Worm (Caenorhabditis elegans): ENCODE data around the gene mog-1.

mog-1 gene

DNA sequence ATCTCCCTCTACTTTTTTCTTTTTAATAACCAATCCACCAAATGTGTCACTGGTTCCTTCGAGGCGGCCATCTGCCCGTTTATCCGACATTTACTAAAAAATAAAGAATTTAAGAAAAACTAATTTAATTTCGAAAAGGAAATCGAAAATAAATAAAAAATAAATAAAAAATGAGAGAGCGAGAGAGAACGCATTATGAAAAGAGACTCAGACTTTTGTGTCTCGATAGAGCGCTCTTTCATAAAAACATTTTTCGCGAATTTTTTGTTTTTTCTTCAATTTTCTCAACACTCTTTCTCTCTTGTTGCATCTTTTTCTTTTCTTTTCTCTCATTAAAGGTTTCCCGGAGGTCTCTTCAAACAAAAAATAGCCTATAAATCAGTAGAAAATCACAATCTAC lies at the start of gene mog-1:
Gene mog-1, minus strand, starts transcription at position 93 of the 400 bp plus-strand sequence.
- TF ChIP-seq him-1 (tag; optimal IDR thresholded peaks at IDR 0.05) (no peak), W03F9.2 (tag; optimal IDR thresholded peaks at IDR 0.05) (peak; percentile 24)

DNA sequence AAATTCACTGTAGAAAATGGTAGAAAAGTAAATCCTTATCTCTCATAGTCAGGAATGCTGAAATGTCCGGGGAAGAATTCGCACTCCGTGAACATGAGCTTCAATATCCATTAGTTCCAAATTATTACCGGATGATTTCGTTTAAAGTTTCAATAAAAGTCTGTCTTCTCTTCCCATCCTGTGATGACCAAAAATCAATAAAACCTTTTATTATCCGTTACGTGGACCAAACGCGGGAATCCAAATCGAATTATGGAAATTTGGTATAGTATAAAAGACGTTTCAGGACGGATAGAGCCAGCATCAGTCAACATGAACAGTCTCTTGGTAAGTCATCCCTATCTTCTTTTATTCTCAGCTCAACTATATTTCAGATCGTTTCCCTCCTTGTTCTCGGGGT lies 48.2 kb upstream of the mog-1 start, which contains the start of gene C05B5.11:
Gene C05B5.11, plus strand, starts transcription at position 301 of the 400 bp plus-strand sequence.
- TF ChIP-seq W03F9.2 (tag; optimal IDR thresholded peaks at IDR 0.05), result no peak
- TF ChIP-seq him-1 (tag; optimal IDR thresholded peaks at IDR 0.05), result no peak
- TF ChIP-seq dao-5 (tag; optimal IDR thresholded peaks at IDR 0.05), result no peak

DNA sequence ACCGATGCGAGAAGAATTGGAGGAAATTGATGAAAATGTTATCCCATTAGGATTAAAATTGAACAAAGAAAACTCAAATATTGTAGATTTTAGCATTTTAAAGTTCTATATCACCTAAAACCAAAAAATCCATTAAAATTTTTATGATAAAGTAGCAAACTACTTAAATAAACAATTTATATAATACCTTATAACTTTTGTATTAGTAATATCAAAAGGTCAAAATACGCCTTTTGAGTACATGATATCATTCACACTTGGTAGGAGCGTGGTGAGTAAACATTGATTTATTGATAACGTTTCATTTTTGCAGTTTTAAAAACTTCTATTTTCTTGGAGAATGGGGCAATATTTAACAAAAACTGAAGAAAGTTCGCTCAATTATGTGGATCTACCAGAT lies 45.0 kb upstream of the mog-1 start, which contains the start of gene C05B5.5:
Gene C05B5.5, plus strand, starts transcription at position 301 of the 400 bp plus-strand sequence.
- TF ChIP-seq him-1 (tag; optimal IDR thresholded peaks at IDR 0.05) (no peak), W03F9.2 (tag; optimal IDR thresholded peaks at IDR 0.05) (no peak), dao-5 (tag; optimal IDR thresholded peaks at IDR 0.05) (no peak)

DNA sequence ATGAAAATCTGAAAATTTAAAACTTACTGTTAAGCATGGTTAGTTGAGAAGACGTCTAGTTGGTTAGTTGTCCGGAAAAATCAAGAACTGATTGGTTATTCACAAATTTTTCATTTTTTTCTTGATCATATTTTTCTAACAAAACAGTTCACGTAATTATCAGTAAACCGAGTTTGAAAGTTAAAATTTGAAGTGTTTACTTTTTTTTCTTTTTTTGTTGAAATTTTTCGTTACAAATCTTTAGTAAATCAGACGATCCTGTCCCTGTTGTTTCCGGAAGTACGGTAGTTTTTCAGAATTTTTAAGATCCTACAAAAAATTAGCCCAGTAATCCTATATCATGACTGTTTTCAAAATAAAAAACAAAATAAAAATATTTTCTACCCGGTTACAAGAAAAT lies 44.4 kb upstream of the mog-1 start, which contains the start of gene C05B5.2:
Gene C05B5.2, minus strand, starts transcription at position 101 of the 400 bp plus-strand sequence.
- no peak for TF ChIP-seq him-1 (tag; optimal IDR thresholded peaks at IDR 0.05)
- no peak for TF ChIP-seq dao-5 (tag; optimal IDR thresholded peaks at IDR 0.05)
- no peak for TF ChIP-seq W03F9.2 (tag; optimal IDR thresholded peaks at IDR 0.05)

DNA sequence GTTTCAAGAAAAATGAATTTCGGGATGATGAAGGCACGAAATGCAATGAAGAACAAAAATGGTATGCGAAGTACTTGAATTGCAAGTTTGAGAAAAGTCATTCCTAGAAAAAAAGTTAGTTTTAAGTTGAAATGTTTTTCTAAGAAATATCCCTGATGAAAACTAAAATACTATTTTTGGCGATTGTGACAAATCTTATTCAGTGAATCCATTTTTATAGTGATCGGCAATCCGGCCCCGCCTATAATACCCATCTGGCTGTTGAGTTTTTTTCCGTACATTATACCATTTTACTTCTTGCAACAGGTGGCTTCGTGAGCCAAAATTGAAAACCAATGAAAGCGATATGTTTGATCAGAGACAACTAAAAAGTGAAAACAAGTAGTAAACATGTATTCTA lies 43.2 kb upstream of the mog-1 start, which contains the start of gene C05B5.17:
Gene C05B5.17, minus strand, starts transcription at position 101 of the 400 bp plus-strand sequence.
- no peak for TF ChIP-seq W03F9.2 (tag; optimal IDR thresholded peaks at IDR 0.05)
- TF ChIP-seq dao-5 (tag; optimal IDR thresholded peaks at IDR 0.05), result no peak
- no peak for TF ChIP-seq him-1 (tag; optimal IDR thresholded peaks at IDR 0.05)

DNA sequence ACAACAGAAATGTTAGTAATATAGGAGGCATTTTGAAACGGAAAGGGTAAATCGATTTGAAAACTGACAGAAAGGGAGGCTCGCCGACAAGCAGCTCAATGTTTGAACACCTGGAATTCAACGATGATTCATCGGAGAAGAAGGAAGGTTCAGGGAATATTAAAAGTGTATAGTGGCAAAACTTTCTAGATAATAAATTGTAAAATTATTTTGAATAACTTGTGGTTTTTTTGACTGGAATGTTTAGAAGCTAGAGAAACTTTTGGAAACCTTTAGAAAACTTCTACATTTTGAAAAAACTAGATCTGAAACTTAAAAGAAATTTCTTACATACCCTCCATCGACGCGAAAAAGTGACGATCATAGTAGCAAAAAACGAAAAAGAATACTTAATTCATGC lies 41.9 kb upstream of the mog-1 start, which contains the start of gene pqn-8:
Gene pqn-8, minus strand, starts transcription at position 101 of the 400 bp plus-strand sequence.
- TF ChIP-seq him-1 (tag; optimal IDR thresholded peaks at IDR 0.05) (no peak), dao-5 (tag; optimal IDR thresholded peaks at IDR 0.05) (no peak), W03F9.2 (tag; optimal IDR thresholded peaks at IDR 0.05) (no peak)

DNA sequence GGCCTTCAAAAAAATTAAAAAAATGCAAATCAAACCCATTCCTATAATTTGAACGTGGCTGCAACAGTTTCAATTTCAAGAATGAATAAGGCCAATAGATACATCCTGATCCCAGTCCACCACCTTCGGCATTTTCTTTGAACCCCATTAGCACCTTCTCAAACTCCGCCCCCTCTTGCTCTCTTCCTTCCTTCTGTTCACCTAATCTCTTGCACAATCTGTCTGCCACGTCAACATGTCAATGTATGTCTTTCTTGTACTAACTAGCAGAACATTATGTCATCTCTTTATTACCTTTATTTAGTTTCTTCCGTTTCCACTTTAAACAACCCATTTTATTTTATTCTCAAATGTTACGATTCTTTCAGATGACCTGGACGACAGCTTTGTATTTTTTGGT lies 37.5 kb upstream of the mog-1 start, which contains the start of gene C05B5.4:
Gene C05B5.4, plus strand, starts transcription at position 351 of the 400 bp plus-strand sequence.
- no peak for TF ChIP-seq him-1 (tag; optimal IDR thresholded peaks at IDR 0.05)
- no peak for TF ChIP-seq dao-5 (tag; optimal IDR thresholded peaks at IDR 0.05)
- TF ChIP-seq W03F9.2 (tag; optimal IDR thresholded peaks at IDR 0.05), result no peak

DNA sequence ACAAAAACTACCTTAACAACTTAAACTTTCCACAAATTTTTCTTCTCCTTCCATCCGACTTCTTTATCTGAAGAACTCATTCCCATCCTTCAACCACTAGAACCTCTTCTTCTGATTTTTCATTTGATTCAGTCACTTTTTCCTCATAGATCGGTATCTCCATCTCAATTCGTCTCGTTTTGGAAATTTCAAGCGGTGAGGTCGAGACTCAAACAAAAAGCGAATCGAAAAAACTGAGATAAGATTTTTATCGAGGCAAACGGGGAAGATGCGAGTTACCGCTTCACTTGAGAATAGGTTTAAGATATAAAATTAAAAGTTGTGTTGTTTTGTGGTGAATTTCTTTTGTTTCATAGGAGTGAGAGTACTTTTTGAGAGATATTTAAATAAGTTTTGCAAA lies 35.3 kb upstream of the mog-1 start:
- TF ChIP-seq him-1 (tag; optimal IDR thresholded peaks at IDR 0.05), result no peak
- TF ChIP-seq W03F9.2 (tag; optimal IDR thresholded peaks at IDR 0.05), result no peak
- TF ChIP-seq dao-5 (tag; optimal IDR thresholded peaks at IDR 0.05), result no peak

DNA sequence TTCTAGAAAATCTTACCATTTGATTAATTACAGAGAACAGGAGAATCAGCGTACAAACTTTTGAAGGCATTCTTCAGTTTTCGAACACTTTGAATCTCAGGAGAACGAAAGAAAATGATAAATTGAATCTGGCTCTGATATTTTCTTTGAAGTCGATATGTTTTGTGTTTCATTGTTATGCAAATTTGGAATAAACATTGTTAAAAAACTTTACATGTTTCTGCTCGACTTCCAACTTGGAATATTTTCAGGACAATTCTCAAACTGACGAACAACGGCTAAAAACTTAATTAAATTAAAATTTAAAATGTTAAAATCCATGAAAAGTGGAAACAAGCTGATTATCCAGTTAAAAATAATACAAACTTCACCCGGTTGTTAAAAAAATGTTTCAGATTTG lies 32.3 kb upstream of the mog-1 start, which contains the start of gene C05B5.1:
Gene C05B5.1, minus strand, starts transcription at position 101 of the 400 bp plus-strand sequence.
- TF ChIP-seq him-1 (tag; optimal IDR thresholded peaks at IDR 0.05) (no peak), W03F9.2 (tag; optimal IDR thresholded peaks at IDR 0.05) (no peak)

DNA sequence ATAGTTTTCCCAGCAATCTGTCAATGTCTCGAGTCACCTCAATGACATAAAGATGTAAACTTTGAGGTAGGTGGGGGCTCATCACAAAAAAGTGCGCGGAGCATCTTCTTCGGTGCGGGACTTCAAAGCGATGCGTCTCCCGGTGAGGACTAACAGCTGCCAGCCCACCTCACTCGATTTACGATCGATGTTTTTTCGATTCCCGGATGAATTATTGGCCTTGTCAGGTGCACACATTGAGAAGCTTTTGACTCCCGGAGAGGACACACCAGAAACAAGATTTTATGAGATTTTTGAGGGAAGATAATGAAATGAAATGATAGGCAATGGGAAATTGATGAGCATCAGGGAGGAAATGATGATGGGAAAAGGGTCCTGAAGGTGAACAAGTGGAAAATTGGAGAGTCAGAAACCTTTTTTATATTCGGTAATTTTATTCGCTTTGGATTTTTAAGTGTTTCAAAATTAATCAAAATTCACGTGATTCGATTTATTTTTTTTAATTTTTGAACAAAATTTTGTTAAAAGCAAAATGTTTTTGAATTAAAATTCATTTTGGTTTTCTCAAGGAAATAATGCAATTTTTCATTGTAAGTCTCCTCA lies 30.9 kb upstream of the mog-1 start, which contains the start of gene C05B5.12:
Gene C05B5.12, plus strand, starts transcription at position 553 of the 603 bp plus-strand sequence.
- no peak for TF ChIP-seq him-1 (tag; optimal IDR thresholded peaks at IDR 0.05)
- no peak for TF ChIP-seq dao-5 (tag; optimal IDR thresholded peaks at IDR 0.05)

DNA sequence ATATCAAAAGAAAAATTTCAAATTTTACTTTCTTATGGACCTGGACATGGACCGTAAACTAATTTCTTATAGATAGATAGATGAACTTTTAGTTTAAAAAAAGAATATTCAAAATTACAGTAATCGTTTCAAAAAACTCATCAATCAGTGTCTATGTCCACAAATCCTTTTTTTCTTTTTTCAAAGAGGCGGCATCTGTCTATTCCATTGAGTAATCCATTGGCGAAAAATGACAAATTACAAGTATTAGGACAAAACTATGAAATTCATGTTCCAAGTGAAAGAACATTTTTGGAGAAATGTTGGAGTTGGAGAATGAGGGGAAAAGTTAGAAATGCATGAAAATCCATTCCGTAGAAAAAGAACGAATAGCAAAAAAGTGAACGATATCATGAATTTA lies 29.5 kb upstream of the mog-1 start:
- TF ChIP-seq W03F9.2 (tag; optimal IDR thresholded peaks at IDR 0.05) (no peak), dao-5 (tag; optimal IDR thresholded peaks at IDR 0.05) (no peak), him-1 (tag; optimal IDR thresholded peaks at IDR 0.05) (no peak)

DNA sequence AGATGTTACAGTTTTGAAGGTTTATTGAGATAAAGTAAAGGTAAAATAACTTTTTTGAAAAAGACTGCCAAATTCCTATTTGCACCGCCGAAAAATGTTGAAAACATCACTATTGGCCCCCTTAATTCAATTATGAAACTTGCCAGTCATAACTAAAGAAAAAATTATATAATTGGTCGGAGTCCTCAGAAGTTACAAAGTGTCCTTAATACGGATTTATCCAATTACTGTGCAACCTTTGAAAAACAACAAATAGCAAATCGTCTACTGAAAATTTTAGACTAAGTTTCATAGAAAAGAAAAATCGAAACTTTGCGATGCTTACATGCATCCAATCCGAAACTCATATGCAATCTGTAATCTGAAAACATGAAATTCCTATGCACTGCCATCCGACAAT lies 28.6 kb upstream of the mog-1 start:
- no peak for TF ChIP-seq dao-5 (tag; optimal IDR thresholded peaks at IDR 0.05)
- TF ChIP-seq him-1 (tag; optimal IDR thresholded peaks at IDR 0.05), result no peak
- TF ChIP-seq W03F9.2 (tag; optimal IDR thresholded peaks at IDR 0.05), result no peak

DNA sequence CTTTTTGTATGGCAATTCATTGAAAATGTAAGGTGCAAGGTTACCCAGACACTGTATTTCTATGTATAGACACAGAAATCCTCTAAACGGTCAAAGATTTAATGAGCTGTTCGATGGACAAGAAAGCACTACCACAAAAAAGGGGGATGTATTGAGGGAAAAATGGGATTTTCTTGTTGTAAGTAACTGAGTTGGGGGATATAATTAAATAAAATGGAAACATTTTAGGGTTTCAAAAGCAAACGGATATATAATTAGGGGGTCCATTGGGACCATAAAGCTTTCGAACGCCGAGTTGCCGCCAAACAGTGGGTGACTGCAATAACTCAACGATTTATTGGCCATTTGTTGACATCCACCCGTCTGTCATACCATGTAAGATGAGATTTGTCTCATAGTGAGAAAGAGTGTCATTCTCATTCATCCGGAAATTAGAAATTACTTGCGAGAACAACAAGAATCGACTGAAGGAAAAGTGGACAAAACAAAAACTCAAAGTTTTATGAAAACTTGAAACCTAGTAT lies 26.2 kb upstream of the mog-1 start:
- TF ChIP-seq W03F9.2 (tag; optimal IDR thresholded peaks at IDR 0.05), result no peak
- no peak for TF ChIP-seq dao-5 (tag; optimal IDR thresholded peaks at IDR 0.05)
- TF ChIP-seq him-1 (tag; optimal IDR thresholded peaks at IDR 0.05), result no peak

DNA sequence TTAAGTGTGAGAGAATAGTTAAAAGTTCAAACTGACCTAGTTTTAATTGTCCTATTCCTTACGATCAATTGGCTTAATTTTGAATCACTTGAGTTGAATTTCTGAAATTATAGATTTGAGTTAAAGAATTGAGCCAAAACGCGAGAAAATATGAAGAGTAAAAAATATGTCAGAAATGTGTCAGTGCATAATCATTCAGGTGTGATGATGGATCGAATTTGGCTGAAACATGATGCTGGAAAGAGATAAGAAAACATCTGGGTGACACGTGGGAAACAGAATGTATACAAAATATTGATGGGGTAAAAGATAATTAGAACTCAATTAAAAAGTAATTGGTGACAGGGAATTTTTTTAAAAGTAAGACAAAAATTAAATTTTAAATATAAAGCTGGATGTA lies 17.8 kb upstream of the mog-1 start, which contains the start of gene R10E12.2:
Gene R10E12.2, minus strand, starts transcription at position 101 of the 400 bp plus-strand sequence.
- TF ChIP-seq dao-5 (tag; optimal IDR thresholded peaks at IDR 0.05) (no peak), him-1 (tag; optimal IDR thresholded peaks at IDR 0.05) (no peak), W03F9.2 (tag; optimal IDR thresholded peaks at IDR 0.05) (no peak)
